Fruit fly (Drosophila melanogaster) whole organism, wandering third instar larva: Measurements from ENCODE around the gene Aatf.

Source experiments
- Hr78 ChIP-seq: fragments of >200 bp; optimal IDR thresholded peaks from 2 replicates; lab custom pipeline; 2017; ENCODE audit warnings: missing biosample characterization, missing genetic modification characterization
- lola ChIP-seq: fragments of >200 bp; optimal IDR thresholded peaks from 2 replicates; lab custom pipeline; 2017; ENCODE audit warnings: missing biosample characterization, missing genetic modification characterization
- psq ChIP-seq: fragments of 200-800 bp; sonication (Bioruptor generic); optimal IDR thresholded peaks from 3 replicates; lab custom pipeline; 2017; ENCODE audit warnings: missing biosample characterization, mild to moderate bottlenecking, missing genetic modification characterization, moderate library complexity

- TF ChIP-seq lola (GFP tag; lab: Kevin White, UChicago) (no peak), Hr78 (GFP tag; lab: Kevin White, UChicago) (no peak), psq (GFP tag; lab: Kevin White, UChicago) (no peak)
Measured at dm6 chr2L:6717460-6717859, at the start of gene Aatf.
